Fruit fly (Drosophila melanogaster) whole organism, adult: ENCODE data around the gene CG16727.

Source experiments
- CG11617 ChIP-seq: fragments of 200-800 bp; sonication (Bioruptor generic); optimal IDR thresholded peaks from 2 replicates; lab custom pipeline; 2017; ENCODE audit warnings: mild to moderate bottlenecking, missing biosample characterization, missing genetic modification reagents, missing genetic modification characterization
- CG12768 ChIP-seq: fragments of 200-800 bp; sonication (Bioruptor generic); optimal IDR thresholded peaks from 2 replicates; lab custom pipeline; 2017; ENCODE audit warnings: missing biosample characterization, missing genetic modification characterization, mild to moderate bottlenecking, moderate library complexity, missing genetic modification reagents
- CG14711 ChIP-seq: fragments of 200-800 bp; sonication (Bioruptor generic); optimal IDR thresholded peaks from 2 replicates; lab custom pipeline; 2018; ENCODE audit warnings: missing biosample characterization, mild to moderate bottlenecking, missing genetic modification characterization, moderate library complexity
- CG1620 ChIP-seq: fragments of 200-800 bp; sonication (Bioruptor generic); optimal IDR thresholded peaks from 2 replicates; lab custom pipeline; 2016; ENCODE audit warnings: missing biosample characterization, missing genetic modification characterization
- CG33017 ChIP-seq: fragments of 200-800 bp; sonication (Bioruptor generic); optimal IDR thresholded peaks from 2 replicates; lab custom pipeline; 2018; ENCODE audit warnings: missing biosample characterization, mild to moderate bottlenecking, missing genetic modification characterization, moderate library complexity
- CG5204 ChIP-seq: fragments of 200-800 bp; sonication (Bioruptor generic); optimal IDR thresholded peaks from 2 replicates; lab custom pipeline; 2016; ENCODE audit warnings: missing biosample characterization, missing genetic modification characterization
- CG7045 ChIP-seq: fragments of 200-800 bp; sonication (Bioruptor generic); optimal IDR thresholded peaks from 2 replicates; lab custom pipeline; 2017; ENCODE audit warnings: missing biosample characterization, mild to moderate bottlenecking, missing genetic modification characterization
- CG7101 ChIP-seq: fragments of 200-800 bp; sonication (Bioruptor generic); optimal IDR thresholded peaks from 2 replicates; lab custom pipeline; 2018; ENCODE audit warnings: missing biosample characterization, mild to moderate bottlenecking, missing genetic modification characterization, moderate library complexity
- Clk ChIP-seq: fragments of 200-800 bp; sonication (Bioruptor generic); optimal IDR thresholded peaks from 2 replicates; lab custom pipeline; 2017; ENCODE audit warnings: missing biosample characterization, missing genetic modification characterization
- Crg-1 ChIP-seq: fragments of 200-800 bp; sonication (Bioruptor generic); optimal IDR thresholded peaks from 2 replicates; lab custom pipeline; 2016; ENCODE audit warnings: missing biosample characterization, missing genetic modification characterization
- Hr96 ChIP-seq: fragments of 200-800 bp; sonication (Bioruptor generic); optimal IDR thresholded peaks from 2 replicates; lab custom pipeline; 2016; ENCODE audit warnings: missing biosample characterization, missing genetic modification characterization
- Mnt ChIP-seq: fragments of 200-800 bp; sonication (Bioruptor generic); optimal IDR thresholded peaks from 2 replicates; lab custom pipeline; 2016; ENCODE audit warnings: missing biosample characterization, mild to moderate bottlenecking, missing genetic modification characterization
- bab1 ChIP-seq: fragments of 200-800 bp; sonication (Bioruptor generic); optimal IDR thresholded peaks from 3 replicates; lab custom pipeline; 2019; ENCODE audit warnings: missing biosample characterization, mild to moderate bottlenecking, missing genetic modification characterization, moderate library complexity
- cic ChIP-seq: fragments of 200-800 bp; sonication (Bioruptor generic); optimal IDR thresholded peaks from 2 replicates; lab custom pipeline; 2017; ENCODE audit warnings: missing biosample characterization, mild to moderate bottlenecking, missing genetic modification characterization, moderate library complexity
- cnc ChIP-seq, 2 experiments: fragments of >200 bp; optimal IDR thresholded peaks; 2 replicates each; lab custom pipeline; 2017
- kay ChIP-seq: fragments of 200-800 bp; sonication (Bioruptor generic); peaks from one replicate; lab custom pipeline; 2016; ENCODE audit warnings: missing biosample characterization, missing genetic modification characterization, borderline replicate concordance
- ovo ChIP-seq: fragments of 200-800 bp; sonication (Bioruptor generic); optimal IDR thresholded peaks from 2 replicates; lab custom pipeline; 2016; ENCODE audit warnings: missing biosample characterization, missing genetic modification characterization
- pad ChIP-seq: fragments of 200-800 bp; sonication (Bioruptor generic); optimal IDR thresholded peaks from 3 replicates; lab custom pipeline; 2017; ENCODE audit warnings: missing biosample characterization, missing genetic modification characterization, mild to moderate bottlenecking, moderate library complexity, missing genetic modification reagents
- tj ChIP-seq: fragments of 200-800 bp; sonication (Bioruptor generic); optimal IDR thresholded peaks from 3 replicates; lab custom pipeline; 2017; ENCODE audit warnings: missing biosample characterization, mild to moderate bottlenecking, missing genetic modification characterization, moderate library complexity
- toe ChIP-seq: fragments of 200-800 bp; sonication (Bioruptor generic); optimal IDR thresholded peaks from 2 replicates; lab custom pipeline; 2016; ENCODE audit warnings: missing biosample characterization, missing genetic modification characterization

CG16727 gene

DNA sequence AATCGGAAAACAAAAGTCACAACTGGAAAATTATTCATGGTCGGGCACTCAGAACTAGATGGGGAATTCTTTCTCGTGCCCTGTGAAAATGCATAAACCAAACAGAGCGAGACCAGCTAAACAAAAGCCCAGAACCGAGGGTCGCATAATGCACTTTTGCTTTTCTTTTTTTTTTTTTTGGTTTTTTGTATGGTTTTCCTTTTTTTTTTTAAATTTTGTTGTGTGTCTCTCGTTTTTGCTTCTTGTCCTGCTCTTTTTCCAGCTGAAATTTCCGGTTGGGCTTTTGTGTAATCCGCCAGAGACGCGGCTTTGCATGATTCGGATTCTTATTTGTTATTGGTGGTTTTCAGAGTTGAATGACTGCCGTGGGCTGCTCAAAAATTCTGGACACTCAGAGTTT lies 31.4 kb upstream of the CG16727 start:
- TF ChIP-seq cic (no peak), kay (GFP tag; lab: Kevin White, UChicago) (no peak), Mnt (GFP tag; lab: Kevin White, UChicago) (no peak), CG11617 (no peak), tj (GFP tag; lab: Kevin White, UChicago) (no peak), pad (no peak), CG14711 (tag; lab: Kevin White, UChicago) (no peak), toe (GFP tag; lab: Kevin White, UChicago) (no peak), Hr96 (GFP tag; lab: Kevin White, UChicago) (no peak), Clk (GFP tag; lab: Kevin White, UChicago) (no peak), CG12768 (GFP tag; lab: Kevin White, UChicago) (no peak), CG1620 (no peak), CG7101 (tag; lab: Kevin White, UChicago) (no peak), Crg-1 (GFP tag; lab: Kevin White, UChicago) (no peak), bab1 (GFP tag; lab: Kevin White, UChicago) (no peak), ovo (GFP tag; lab: Kevin White, UChicago) (no peak), CG7045 (no peak), CG33017 (no peak), cnc (optimal IDR thresholded peaks at IDR 0.05; lab: Kevin White, UChicago) (no peak), CG5204 (no peak)

dm6 chr3R:19583311-19583710 lies 29.9 kb upstream of the CG16727 start:
- peak; percentile 29 for TF ChIP-seq kay (GFP tag; lab: Kevin White, UChicago)
- TF ChIP-seq pad = no peak
- TF ChIP-seq CG7101 (tag; lab: Kevin White, UChicago) = no peak
- TF ChIP-seq cnc (optimal IDR thresholded peaks at IDR 0.05; lab: Kevin White, UChicago) = no peak

DNA sequence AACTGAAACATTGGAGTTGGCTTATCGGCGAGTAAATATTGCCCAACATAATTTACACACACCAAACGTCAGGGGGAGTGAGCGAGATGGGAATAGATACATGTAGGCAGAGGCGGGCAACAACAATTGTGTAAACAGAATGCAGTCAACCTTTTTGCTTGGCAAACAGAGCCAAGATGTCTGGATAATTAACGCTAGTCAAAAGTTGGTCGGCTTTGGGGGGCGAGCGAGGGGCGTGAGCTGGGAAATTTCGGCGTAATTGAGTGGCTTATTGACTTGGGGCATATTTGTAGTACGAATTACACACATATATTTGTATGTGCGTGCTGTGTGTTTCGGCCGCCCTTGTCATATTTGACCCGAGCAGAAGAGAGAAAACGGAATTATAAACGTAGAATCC lies 28.4 kb upstream of the CG16727 start:
- TF ChIP-seq bab1 (GFP tag; lab: Kevin White, UChicago) (no peak), ovo (GFP tag; lab: Kevin White, UChicago) (no peak)

dm6 chr3R:19586319-19586718 lies 26.9 kb upstream of the CG16727 start:
- TF ChIP-seq cic (no peak), CG7045 (no peak), CG1620 (no peak)

- TF ChIP-seq CG14711 (tag; lab: Kevin White, UChicago) = no peak
- TF ChIP-seq CG7045 = no peak
- no peak for TF ChIP-seq kay (GFP tag; lab: Kevin White, UChicago)
- no peak for TF ChIP-seq ovo (GFP tag; lab: Kevin White, UChicago)
- no peak for TF ChIP-seq CG5204
- no peak for TF ChIP-seq cic
- no peak for TF ChIP-seq CG1620
- TF ChIP-seq CG7101 (tag; lab: Kevin White, UChicago) = no peak
- no peak for TF ChIP-seq Crg-1 (GFP tag; lab: Kevin White, UChicago)
- TF ChIP-seq Clk (GFP tag; lab: Kevin White, UChicago) = no peak
- TF ChIP-seq tj (GFP tag; lab: Kevin White, UChicago) = no peak
- TF ChIP-seq CG11617 = no peak
- no peak for TF ChIP-seq CG12768 (GFP tag; lab: Kevin White, UChicago)
- no peak for TF ChIP-seq CG33017
- no peak for TF ChIP-seq toe (GFP tag; lab: Kevin White, UChicago)
These were observed 25.5 kb upstream of the CG16727 start for dm6 chr3R:19587652-19588051.

DNA sequence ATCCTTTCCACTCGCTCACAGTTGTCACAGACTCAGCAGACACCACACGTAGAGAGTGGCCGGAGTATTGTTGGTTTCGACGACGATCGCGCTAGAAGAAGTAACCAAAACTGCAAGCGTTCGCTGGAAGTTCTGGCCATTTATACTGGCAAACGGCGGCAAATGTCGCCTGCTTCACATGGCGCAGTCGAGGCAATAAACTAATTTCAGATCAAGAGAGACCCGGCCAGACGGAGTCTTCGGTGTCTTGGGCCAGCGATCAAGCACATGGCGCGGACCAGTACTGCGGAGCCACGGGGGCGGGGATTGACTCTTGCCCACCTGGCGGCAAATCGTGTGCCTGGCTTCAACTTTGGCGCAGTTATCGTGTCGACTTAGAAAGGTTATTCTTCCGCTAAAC lies 14.3 kb upstream of the CG16727 start, which contains the start of gene Cpr92A:
Cpr92A (minus strand) TSS at position 101 of the 400 bp plus-strand sequence.
- TF ChIP-seq CG14711 (tag; lab: Kevin White, UChicago) (no peak), CG1620 (no peak), CG5204 (no peak), Mnt (GFP tag; lab: Kevin White, UChicago) (no peak), Crg-1 (GFP tag; lab: Kevin White, UChicago) (no peak), kay (GFP tag; lab: Kevin White, UChicago) (no peak), cnc (optimal IDR thresholded peaks at IDR 0.05; lab: Kevin White, UChicago) (no peak), ovo (GFP tag; lab: Kevin White, UChicago) (no peak), CG33017 (no peak), CG7101 (tag; lab: Kevin White, UChicago) (no peak), CG12768 (GFP tag; lab: Kevin White, UChicago) (no peak), bab1 (GFP tag; lab: Kevin White, UChicago) (no peak), pad (no peak)

DNA sequence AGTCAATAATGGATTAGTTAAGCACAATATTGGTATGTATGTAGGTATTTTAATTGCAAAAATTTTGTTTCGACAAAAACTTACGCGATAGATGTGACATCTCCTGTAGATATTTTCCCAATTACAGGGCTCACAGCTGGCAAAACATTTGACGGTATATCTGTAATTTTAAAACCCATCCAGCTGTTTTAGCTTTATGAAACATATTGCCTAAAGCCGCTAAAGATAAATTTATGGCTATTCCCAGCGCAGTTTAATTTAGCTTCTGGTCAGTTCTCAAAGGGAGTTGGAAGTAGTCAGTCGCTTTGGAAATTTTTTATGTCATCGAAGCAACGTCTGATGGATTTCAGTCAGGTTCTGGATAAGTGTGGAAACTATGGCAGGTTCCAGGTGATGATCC lies 12.8 kb upstream of the CG16727 start, which contains the start of gene CG7333:
CG7333 (plus strand) TSS at position 301 of the 400 bp plus-strand sequence.
- TF ChIP-seq Clk (GFP tag; lab: Kevin White, UChicago) (no peak), CG7045 (no peak), Hr96 (GFP tag; lab: Kevin White, UChicago) (no peak), cic (no peak), CG5204 (no peak), bab1 (GFP tag; lab: Kevin White, UChicago) (no peak), toe (GFP tag; lab: Kevin White, UChicago) (no peak), cnc (optimal IDR thresholded peaks at IDR 0.05; lab: Kevin White, UChicago) (no peak), CG12768 (GFP tag; lab: Kevin White, UChicago) (no peak)
